Fruit fly (Drosophila melanogaster) whole organism, wandering third instar larva: Measurements from ENCODE around the gene CG32262.

Experiments
- Abd-B ChIP-seq: fragments of >200 bp; optimal IDR thresholded peaks from 2 replicates; lab custom pipeline; 2017; ENCODE audit warnings: missing biosample characterization, missing genetic modification characterization
- CG32264 ChIP-seq: fragments of 200-800 bp; sonication (Bioruptor generic); optimal IDR thresholded peaks from 2 replicates; lab custom pipeline; 2016; ENCODE audit warnings: missing biosample characterization, missing genetic modification characterization
- CG9705 ChIP-seq: fragments of 200-800 bp; sonication (Bioruptor generic); optimal IDR thresholded peaks from 2 replicates; lab custom pipeline; 2018; ENCODE audit warnings: missing biosample characterization, mild to moderate bottlenecking, missing genetic modification characterization
- CrebA ChIP-seq: fragments of 200-800 bp; sonication (Bioruptor generic); optimal IDR thresholded peaks from 2 replicates; lab custom pipeline; 2016; ENCODE audit warnings: missing biosample characterization, mild to moderate bottlenecking, missing genetic modification characterization, borderline replicate concordance
- Dfd ChIP-seq: fragments of >200 bp; optimal IDR thresholded peaks from 2 replicates; lab custom pipeline; 2017; ENCODE audit warnings: missing biosample characterization, missing genetic modification characterization
- Dif ChIP-seq: fragments of 200-275, 200-300 bp; sonication (Bioruptor generic); optimal IDR thresholded peaks from 2 replicates; lab custom pipeline; 2018; ENCODE audit warnings: missing biosample characterization, missing genetic modification characterization; ENCODE audit not compliant: partially characterized antibody
- GATAd ChIP-seq: sonication (Bioruptor generic); optimal IDR thresholded peaks from 2 replicates; lab custom pipeline; 2016; ENCODE audit warnings: missing biosample characterization, missing genetic modification characterization
- Hnf4 ChIP-seq: fragments of 200-800 bp; sonication (Bioruptor generic); optimal IDR thresholded peaks from 2 replicates; lab custom pipeline; 2016; ENCODE audit warnings: missing biosample characterization, mild to moderate bottlenecking, missing genetic modification characterization
- Hr78 ChIP-seq: fragments of >200 bp; optimal IDR thresholded peaks from 2 replicates; lab custom pipeline; 2017; ENCODE audit warnings: missing biosample characterization, missing genetic modification characterization
- Hr83 ChIP-seq: fragments of 200-300 bp; sonication (Bioruptor generic); optimal IDR thresholded peaks from 2 replicates; lab custom pipeline; 2016; ENCODE audit warnings: missing biosample characterization, mild to moderate bottlenecking, missing genetic modification characterization, moderate library complexity; ENCODE audit not compliant: poor library complexity, severe bottlenecking
- Jra ChIP-seq: sonication (Bioruptor generic); optimal IDR thresholded peaks from 2 replicates; lab custom pipeline; 2016; ENCODE audit warnings: missing biosample characterization, missing genetic modification characterization
- Mio ChIP-seq: sonication (Bioruptor generic); optimal IDR thresholded peaks from 2 replicates; lab custom pipeline; 2016; ENCODE audit warnings: missing biosample characterization, missing genetic modification characterization
- Myc ChIP-seq: fragments of >200 bp; optimal IDR thresholded peaks from 2 replicates; lab custom pipeline; 2017
- N ChIP-seq: fragments of >200 bp; optimal IDR thresholded peaks from 2 replicates; lab custom pipeline; 2018; ENCODE audit warnings: missing biosample characterization, missing external identifiers, missing genetic modification characterization
- OdsH ChIP-seq: fragments of 200-800 bp; sonication (Bioruptor generic); optimal IDR thresholded peaks from 2 replicates; lab custom pipeline; 2016; ENCODE audit warnings: missing biosample characterization, mild to moderate bottlenecking, missing genetic modification characterization
- Rel ChIP-seq, 2 experiments: fragments of 200-800 bp; sonication (Bioruptor generic) in 1 of 2; optimal IDR thresholded peaks; 2 replicates in 1 of 2; 3 replicates in 1 of 2; lab custom pipeline; 2016 to 2019; ENCODE audit warnings: mild to moderate bottlenecking in 2 of 2, missing biosample characterization in 2 of 2, missing genetic modification characterization in 2 of 2, moderate library complexity in 1 of 2
- Sp1 ChIP-seq: fragments of 200-800 bp; sonication (Bioruptor generic); optimal IDR thresholded peaks from 3 replicates; lab custom pipeline; 2019; ENCODE audit warnings: missing biosample characterization, mild to moderate bottlenecking, missing genetic modification characterization, moderate library complexity
- Vsx2 ChIP-seq: fragments of 200-300, 225-300 bp; sonication (Bioruptor generic); optimal IDR thresholded peaks from 2 replicates; lab custom pipeline; 2018; ENCODE audit warnings: missing biosample characterization, missing genetic modification characterization; ENCODE audit not compliant: partially characterized antibody
- br ChIP-seq: fragments of 200-800 bp; sonication (Bioruptor generic); optimal IDR thresholded peaks from 2 replicates; lab custom pipeline; 2016; ENCODE audit warnings: missing biosample characterization, missing genetic modification characterization
- brk ChIP-seq: fragments of 200-800 bp; sonication (Bioruptor generic); optimal IDR thresholded peaks from 2 replicates; lab custom pipeline; 2016; ENCODE audit warnings: missing biosample characterization, mild to moderate bottlenecking, missing genetic modification characterization
- dl ChIP-seq, 2 experiments: fragments of 175-275, 200-275 bp in 1 of 2; fragments of 200-275 bp in 1 of 2; sonication (Bioruptor generic); optimal IDR thresholded peaks; lab custom pipeline; 2018; ENCODE audit warnings: mild to moderate bottlenecking in 2 of 2, missing biosample characterization in 2 of 2, missing genetic modification characterization in 2 of 2, moderate library complexity in 2 of 2; ENCODE audit not compliant: partially characterized antibody in 2 of 2, insufficient read depth in 1 of 2
- dmrt93B ChIP-seq: fragments of 200-800 bp; sonication (Bioruptor generic); optimal IDR thresholded peaks from 2 replicates; lab custom pipeline; 2018; ENCODE audit warnings: missing biosample characterization, mild to moderate bottlenecking, missing genetic modification characterization
- ey ChIP-seq: fragments of 200-800 bp; sonication (Bioruptor generic); optimal IDR thresholded peaks from 2 replicates; lab custom pipeline; 2016; ENCODE audit warnings: missing biosample characterization, missing genetic modification characterization
- foxo ChIP-seq, 2 experiments: fragments of 200-800 bp; sonication (Bioruptor generic); optimal IDR thresholded peaks; 2 replicates in 1 of 2; 3 replicates in 1 of 2; lab custom pipeline; 2016 to 2017; ENCODE audit warnings: missing biosample characterization in 2 of 2, missing genetic modification characterization in 2 of 2
- fru ChIP-seq: fragments of 200-800 bp; sonication (Bioruptor generic); optimal IDR thresholded peaks from 3 replicates; lab custom pipeline; 2016; ENCODE audit warnings: missing biosample characterization, mild to moderate bottlenecking, missing genetic modification characterization
- h ChIP-seq: fragments of 200-800 bp; sonication (Bioruptor generic); optimal IDR thresholded peaks from 3 replicates; lab custom pipeline; 2016; ENCODE audit warnings: missing biosample characterization, mild to moderate bottlenecking, missing genetic modification characterization
- lola ChIP-seq: fragments of >200 bp; optimal IDR thresholded peaks from 2 replicates; lab custom pipeline; 2017; ENCODE audit warnings: missing biosample characterization, missing genetic modification characterization
- pan ChIP-seq: fragments of >200 bp; optimal IDR thresholded peaks from 2 replicates; lab custom pipeline; 2017
- rgr ChIP-seq: fragments of 200-800 bp; sonication (Bioruptor generic); optimal IDR thresholded peaks from 3 replicates; lab custom pipeline; 2016; ENCODE audit warnings: missing biosample characterization, mild to moderate bottlenecking, missing genetic modification characterization
- sage ChIP-seq: fragments of 200-800 bp; sonication (Bioruptor generic); optimal IDR thresholded peaks from 2 replicates; lab custom pipeline; 2016; ENCODE audit warnings: missing biosample characterization, mild to moderate bottlenecking, missing genetic modification characterization
- sv ChIP-seq: fragments of 200-800 bp; sonication (Bioruptor generic); optimal IDR thresholded peaks from 3 replicates; lab custom pipeline; 2016; ENCODE audit warnings: missing biosample characterization, missing genetic modification characterization
- tai ChIP-seq: sonication (Bioruptor generic); optimal IDR thresholded peaks from 2 replicates; lab custom pipeline; 2016; ENCODE audit warnings: missing biosample characterization, missing genetic modification characterization
- woc ChIP-seq: sonication (Bioruptor generic); optimal IDR thresholded peaks from 2 replicates; lab custom pipeline; 2016; ENCODE audit warnings: missing biosample characterization, mild to moderate bottlenecking, missing genetic modification characterization

Gene CG32262

dm6 chr3L:3850477-3850876 lies 40.5 kb upstream of the CG32262 start:
- TF ChIP-seq CG9705 (GFP tag; lab: Kevin White, UChicago) = no peak
- TF ChIP-seq, all 38 proteins: peak for 0

dm6 chr3L:3849763-3850162 lies 39.8 kb upstream of the CG32262 start:
- TF ChIP-seq ey = no peak
- no peak for TF ChIP-seq Rel (GFP tag; optimal IDR thresholded peaks at IDR 0.05; lab: Kevin White, UChicago)
- TF ChIP-seq Rel (tag; optimal IDR thresholded peaks at IDR 0.05; lab: Kevin White, UChicago) = no peak
- TF ChIP-seq br (GFP tag; lab: Kevin White, UChicago) = no peak
- TF ChIP-seq tai (GFP tag; lab: Kevin White, UChicago) = no peak
- no peak for TF ChIP-seq GATAd (GFP tag; lab: Kevin White, UChicago)
- TF ChIP-seq Vsx2 (GFP tag; lab: Kevin White, UChicago) = no peak
- TF ChIP-seq Dif (GFP tag; lab: Kevin White, UChicago) = no peak
- TF ChIP-seq dmrt93B (GFP tag; lab: Kevin White, UChicago) = no peak
- TF ChIP-seq Dfd = no peak
- no peak for TF ChIP-seq Mio
- TF ChIP-seq rgr (GFP tag; lab: Kevin White, UChicago) = no peak
- no peak for TF ChIP-seq pan (lab: Kevin White, UChicago)
- no peak for TF ChIP-seq CG32264

DNA sequence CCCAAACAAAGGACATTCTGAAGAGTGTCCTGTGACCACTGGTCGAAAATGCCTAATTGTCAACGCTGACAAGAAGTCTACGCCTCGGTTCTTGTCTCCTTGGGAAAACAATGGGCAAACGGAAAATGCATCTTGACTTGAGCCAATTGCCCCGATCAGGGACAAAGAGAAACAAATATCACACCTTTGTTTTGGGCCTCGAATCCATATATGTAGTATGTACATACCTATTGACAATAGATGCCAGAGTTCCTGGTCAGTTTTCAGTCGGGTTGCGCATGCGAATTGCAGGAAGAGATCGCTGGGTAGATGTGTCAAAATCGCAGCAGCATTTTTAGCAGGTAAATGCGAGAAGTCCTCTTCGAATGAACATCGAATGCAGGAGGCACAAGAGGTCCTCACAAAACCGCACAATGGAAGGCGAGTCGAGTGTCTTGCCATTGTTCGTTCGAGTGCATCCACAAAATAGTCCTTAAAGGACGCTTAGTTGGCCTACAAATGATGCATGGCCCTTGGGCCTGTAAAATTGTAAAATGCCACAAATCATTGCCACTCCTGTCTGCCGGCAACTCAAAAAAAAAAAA lies 38.8 kb upstream of the CG32262 start:
- TF ChIP-seq Myc (no peak), brk (GFP tag; lab: Kevin White, UChicago) (no peak)

dm6 chr3L:3847810-3848326 lies 37.9 kb upstream of the CG32262 start:
- TF ChIP-seq lola = no peak
- no peak for TF ChIP-seq Hnf4
- no peak for TF ChIP-seq dmrt93B (GFP tag; lab: Kevin White, UChicago)
- no peak for TF ChIP-seq Abd-B (GFP tag; lab: Kevin White, UChicago)
- TF ChIP-seq woc (GFP tag; lab: Kevin White, UChicago) = no peak
- TF ChIP-seq Myc = no peak
- TF ChIP-seq foxo (GFP tag; optimal IDR thresholded peaks at IDR 0.05; lab: Kevin White, UChicago) = no peak
- TF ChIP-seq rgr (GFP tag; lab: Kevin White, UChicago) = no peak
- TF ChIP-seq pan (lab: Kevin White, UChicago) = no peak
- TF ChIP-seq fru (GFP tag; lab: Kevin White, UChicago) = no peak
- TF ChIP-seq sv (GFP tag; lab: Kevin White, UChicago) = no peak
- no peak for TF ChIP-seq OdsH
- no peak for TF ChIP-seq CrebA (GFP tag; lab: Kevin White, UChicago)
- TF ChIP-seq tai (GFP tag; lab: Kevin White, UChicago) = no peak
- TF ChIP-seq Jra = no peak

DNA sequence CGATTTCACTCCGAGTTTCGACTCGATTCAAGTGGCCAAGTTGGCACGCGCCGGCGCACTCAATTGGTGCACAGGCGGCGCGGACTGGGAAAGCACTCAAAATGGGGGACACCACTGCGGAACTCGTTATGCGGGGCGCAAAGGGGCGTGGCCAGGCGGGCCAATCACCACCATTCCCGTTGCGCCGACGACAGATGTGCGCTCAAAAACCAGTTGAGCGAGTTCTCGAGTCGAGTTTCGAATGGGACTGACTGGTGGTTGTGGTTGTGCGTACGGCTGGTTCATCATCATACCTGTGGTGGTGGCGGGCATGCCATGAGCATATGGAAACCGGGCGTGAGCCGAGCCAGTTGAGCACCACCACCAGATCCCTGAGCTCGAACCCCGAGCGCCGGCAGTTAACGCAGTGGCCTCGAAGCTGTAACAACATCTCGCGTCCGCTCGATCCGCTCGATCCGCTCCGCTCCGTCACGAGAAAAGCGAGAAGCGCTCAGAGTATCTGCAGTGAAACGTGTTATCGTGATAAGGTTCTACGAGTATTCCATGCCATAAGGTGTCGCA lies 35.9 kb upstream of the CG32262 start, which contains the start of gene Awh:
TSS of gene Awh (plus strand) at position 392 of the 561 bp plus-strand sequence.
- no peak for TF ChIP-seq Abd-B (GFP tag; lab: Kevin White, UChicago)
- TF ChIP-seq h (GFP tag; lab: Kevin White, UChicago) = peak; percentile 67
- no peak for TF ChIP-seq woc (GFP tag; lab: Kevin White, UChicago)
- no peak for TF ChIP-seq br (GFP tag; lab: Kevin White, UChicago)
- peak; percentile 93 for TF ChIP-seq Dif (GFP tag; lab: Kevin White, UChicago)
- TF ChIP-seq N (GFP tag; lab: Kevin White, UChicago) = no peak
- no peak for TF ChIP-seq Mio
- peak; percentile 27 for TF ChIP-seq Jra
- peak; percentile 67 for TF ChIP-seq CrebA (GFP tag; lab: Kevin White, UChicago)
- peak; percentile 96 for TF ChIP-seq Vsx2 (GFP tag; lab: Kevin White, UChicago)
- no peak for TF ChIP-seq Myc
- TF ChIP-seq dmrt93B (GFP tag; lab: Kevin White, UChicago) = no peak
- TF ChIP-seq Hr83 (GFP tag; lab: Kevin White, UChicago) = no peak
- TF ChIP-seq Sp1 = no peak
- TF ChIP-seq ey = no peak
- TF ChIP-seq fru (GFP tag; lab: Kevin White, UChicago) = peak; percentile 14
- TF ChIP-seq Hr78 (GFP tag; lab: Kevin White, UChicago) = no peak
- TF ChIP-seq dl (GFP tag; optimal IDR thresholded peaks at IDR 0.05; lab: Kevin White, UChicago; ENCODE audit: insufficient read depth in 1 of 2, partially characterized antibody in 2 of 2) = peak in 1 of 2 experiments; percentile 54
- no peak for TF ChIP-seq rgr (GFP tag; lab: Kevin White, UChicago)
- no peak for TF ChIP-seq sage (GFP tag; lab: Kevin White, UChicago)
